Worm (Caenorhabditis elegans): ENCODE results near the gene spp-21.

- TF ChIP-seq nhr-11 (tag; optimal IDR thresholded peaks at IDR 0.05) (no peak), lin-39 (tag; optimal IDR thresholded peaks at IDR 0.05) (no peak), skn-1 (tag; optimal IDR thresholded peaks at IDR 0.05) (no peak), lsy-2 (tag; optimal IDR thresholded peaks at IDR 0.05) (no peak), alr-1 (tag; optimal IDR thresholded peaks at IDR 0.05) (no peak), mdl-1 (tag; optimal IDR thresholded peaks at IDR 0.05) (no peak), fos-1 (tag; optimal IDR thresholded peaks at IDR 0.05) (peak; percentile 2), lin-11 (tag; optimal IDR thresholded peaks at IDR 0.05) (no peak), egl-27 (tag; optimal IDR thresholded peaks at IDR 0.05) (no peak), aly-2 (tag; optimal IDR thresholded peaks at IDR 0.05) (no peak), ztf-4 (tag; optimal IDR thresholded peaks at IDR 0.05) (no peak), mbf-1 (tag; optimal IDR thresholded peaks at IDR 0.05) (no peak)
These were observed 15.8 kb upstream of the spp-21 start for ce11 chrX:11474149-11474585.
